Worm (Caenorhabditis elegans): Measurements from ENCODE around the gene C47A4.5.

Gene C47A4.5

ce11 chrIV:13795249-13795909, 49.9 kb downstream of the C47A4.5 start:
- TF ChIP-seq snpc-4 (tag; optimal IDR thresholded peaks at IDR 0.05) (no peak), aly-2 (tag; optimal IDR thresholded peaks at IDR 0.05) (peak; percentile 57), unc-39 (tag; optimal IDR thresholded peaks at IDR 0.05) (no peak), lin-39 (tag; optimal IDR thresholded peaks at IDR 0.05) (no peak), nhr-25 (tag; optimal IDR thresholded peaks at IDR 0.05) (no peak), sma-3 (GFP tag; optimal IDR thresholded peaks at IDR 0.05) (no peak), ama-1 (optimal IDR thresholded peaks at IDR 0.05) (peak; percentile 35), nhr-6 (tag; optimal IDR thresholded peaks at IDR 0.05) (no peak), nhr-237 (tag; optimal IDR thresholded peaks at IDR 0.05) (no peak)

All from whole organism, L2 larva.